Worm (Caenorhabditis elegans): ENCODE measurements around the gene trim-21.
A peak's percentile ranks its signal among the peaks of the same experiment; 100 is the strongest.

The trim-21 gene

ce11 chrII:2312747-2313146 is at the start of gene trim-21, which contains the start of gene B0281.1:
TSS of gene trim-21 (minus strand) at chrII:2312847.
TSS of gene B0281.1 (plus strand) at chrII:2313067.
- no peak for TF ChIP-seq set-16 (GFP tag; IDR thresholded peaks at IDR 0.05)

ce11 chrII:2359965-2360364 is 47.3 kb upstream of the trim-21 start, which contains the start of gene F43C11.16:
TSS of gene F43C11.16 (minus strand) at chrII:2360065.
- no peak for TF ChIP-seq hlh-30 (tag; optimal IDR thresholded peaks at IDR 0.05; ENCODE audit: insufficient read depth)
- no peak for TF ChIP-seq php-3 (GFP tag; IDR thresholded peaks at IDR 0.05)
- TF ChIP-seq mdt-29 (GFP tag; IDR thresholded peaks at IDR 0.05), result no peak
- TF ChIP-seq F26F4.8 (GFP tag; conservative IDR thresholded peaks at IDR 0.05), result no peak

ce11 chrII:2356795-2357194 is 44.1 kb upstream of the trim-21 start, which contains the start of gene F43C11.1:
TSS of gene F43C11.1 (plus strand) at chrII:2357095.
- no peak for TF ChIP-seq aha-1 (tag)
- TF ChIP-seq lir-3 (tag; optimal IDR thresholded peaks at IDR 0.05), result no peak
- TF ChIP-seq ctbp-1 (GFP tag; IDR thresholded peaks at IDR 0.05), result no peak
- no peak for TF ChIP-seq nhr-42 (GFP tag; IDR thresholded peaks at IDR 0.05)
- TF ChIP-seq D1046.2 (GFP tag; IDR thresholded peaks at IDR 0.05), result no peak
- no peak for TF ChIP-seq gei-8 (GFP tag; optimal IDR thresholded peaks at IDR 0.05)
- no peak for TF ChIP-seq snpc-1.2 (GFP tag; IDR thresholded peaks at IDR 0.05)
- TF ChIP-seq dmd-6 (GFP tag; IDR thresholded peaks at IDR 0.05), result no peak
- TF ChIP-seq spr-1 (tag; optimal IDR thresholded peaks at IDR 0.05), result no peak
- no peak for TF ChIP-seq dmd-9 (GFP tag; IDR thresholded peaks at IDR 0.05)
- no peak for TF ChIP-seq ceh-62 (tag; optimal IDR thresholded peaks at IDR 0.05)
- TF ChIP-seq ztf-7 (tag; optimal IDR thresholded peaks at IDR 0.05), result no peak
- TF ChIP-seq nhr-11 (tag; optimal IDR thresholded peaks at IDR 0.05), result no peak
- no peak for TF ChIP-seq dve-1 (tag; optimal IDR thresholded peaks at IDR 0.05; ENCODE audit: insufficient read depth)

ce11 chrII:2354476-2354875 is 41.8 kb upstream of the trim-21 start, which contains the start of gene F43C11.2:
TSS of gene F43C11.2 (plus strand) at chrII:2354776.
- TF ChIP-seq lin-29 (GFP tag; IDR thresholded peaks at IDR 0.05), result no peak
- no peak for TF ChIP-seq set-16 (GFP tag; IDR thresholded peaks at IDR 0.05)
- TF ChIP-seq nhr-28 (tag; optimal IDR thresholded peaks at IDR 0.05), result no peak
- TF ChIP-seq snpc-4 (tag; optimal IDR thresholded peaks at IDR 0.05), result no peak
- TF ChIP-seq ctbp-1 (GFP tag; IDR thresholded peaks at IDR 0.05), result no peak
- TF ChIP-seq ZK546.5 (tag; optimal IDR thresholded peaks at IDR 0.05), result no peak
- TF ChIP-seq daf-16 (GFP tag; optimal IDR thresholded peaks at IDR 0.05), result no peak
- TF ChIP-seq daf-16 (tag; optimal IDR thresholded peaks at IDR 0.05), result no peak
- TF ChIP-seq egl-43 (GFP tag; IDR thresholded peaks at IDR 0.05), result no peak
- TF ChIP-seq tra-1 (GFP tag; IDR thresholded peaks at IDR 0.05), result no peak
- no peak for TF ChIP-seq hlh-30 (tag; optimal IDR thresholded peaks at IDR 0.05; ENCODE audit: insufficient read depth)
- TF ChIP-seq ceh-20 (GFP tag; IDR thresholded peaks at IDR 0.05), result no peak
- TF ChIP-seq hlh-11 (tag; optimal IDR thresholded peaks at IDR 0.05), result no peak
- no peak for TF ChIP-seq mdl-1 (tag; optimal IDR thresholded peaks at IDR 0.05)
- no peak for TF ChIP-seq mxl-2 (GFP tag; conservative IDR thresholded peaks at IDR 0.05)
- no peak for TF ChIP-seq dmd-6 (GFP tag; IDR thresholded peaks at IDR 0.05)

ce11 chrII:2353012-2353411 is 40.4 kb upstream of the trim-21 start, which contains the start of gene F43C11.3:
TSS of gene F43C11.3 (plus strand) at chrII:2353312.
- no peak for TF ChIP-seq Y5F2A.4 (GFP tag; optimal IDR thresholded peaks at IDR 0.05)
- no peak for TF ChIP-seq snpc-1.2 (GFP tag; IDR thresholded peaks at IDR 0.05)
- TF ChIP-seq nhr-28 (tag; optimal IDR thresholded peaks at IDR 0.05), result peak; percentile 43
- no peak for TF ChIP-seq cey-2 (tag; optimal IDR thresholded peaks at IDR 0.05; ENCODE audit: borderline replicate concordance, insufficient read depth)
